Fruit fly (Drosophila melanogaster) whole organism, adult: ENCODE measurements around the gene Obp83g.

Experiments used
- CG14711 ChIP-seq: fragments of 200-800 bp; sonication (Bioruptor generic); optimal IDR thresholded peaks from 2 replicates; lab custom pipeline; 2018; ENCODE audit warnings: missing biosample characterization, mild to moderate bottlenecking, missing genetic modification characterization, moderate library complexity
- cic ChIP-seq: fragments of 200-800 bp; sonication (Bioruptor generic); optimal IDR thresholded peaks from 2 replicates; lab custom pipeline; 2017; ENCODE audit warnings: missing biosample characterization, mild to moderate bottlenecking, missing genetic modification characterization, moderate library complexity
- cnc ChIP-seq, 2 experiments: fragments of >200 bp; optimal IDR thresholded peaks; 2 replicates each; lab custom pipeline; 2017
- ovo ChIP-seq: fragments of 200-800 bp; sonication (Bioruptor generic); optimal IDR thresholded peaks from 2 replicates; lab custom pipeline; 2016; ENCODE audit warnings: missing biosample characterization, missing genetic modification characterization

DNA sequence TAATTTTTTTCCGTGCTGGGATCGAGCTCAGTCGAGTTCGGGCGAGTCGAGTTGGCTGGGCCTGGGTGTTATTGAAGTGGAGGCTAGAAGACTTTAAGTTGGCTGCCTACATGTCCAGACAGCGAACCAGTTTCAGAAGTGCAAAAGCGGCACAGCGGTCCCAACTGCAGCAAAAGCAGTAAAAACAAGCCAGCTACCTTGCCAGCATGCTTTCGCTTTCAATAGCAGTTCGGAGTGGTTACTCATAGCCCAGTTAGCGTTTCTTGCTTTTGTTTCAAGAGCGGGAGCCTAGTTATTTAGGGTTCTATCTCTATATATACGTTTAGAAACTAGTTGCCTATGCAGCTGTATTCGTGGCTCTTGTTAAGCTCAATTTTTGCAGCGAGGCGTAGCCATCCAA lies 9.4 kb downstream of the Obp83g start:
- TF ChIP-seq cnc (optimal IDR thresholded peaks at IDR 0.05; lab: Kevin White, UChicago) (no peak), ovo (GFP tag; lab: Kevin White, UChicago) (no peak), CG14711 (tag; lab: Kevin White, UChicago) (no peak), cic (GFP tag; lab: Kevin White, UChicago) (no peak)
